Fruit fly (Drosophila melanogaster): ENCODE results near the gene CG43702.

Gene CG43702

DNA sequence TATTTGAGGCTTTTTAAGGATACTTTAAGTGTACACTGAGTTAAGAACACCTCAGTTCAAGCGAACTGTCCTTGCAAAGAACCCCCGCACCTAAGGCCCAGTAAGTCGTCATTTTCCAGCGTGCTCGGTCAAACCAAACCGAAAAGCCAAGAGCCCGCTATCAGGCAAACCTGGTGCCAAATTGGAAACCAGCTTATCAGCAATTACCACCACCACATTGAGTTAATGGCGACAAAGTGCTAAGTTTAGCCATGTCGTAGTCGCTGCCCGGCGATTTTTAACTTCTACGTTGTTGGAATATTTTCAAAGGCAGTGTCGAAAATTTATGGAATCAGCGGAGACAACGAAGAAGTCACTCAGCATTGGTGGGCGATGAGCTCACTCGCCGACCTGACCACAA is 15.7 kb upstream of the CG43702 start:
- TF ChIP-seq psq (optimal IDR thresholded peaks at IDR 0.05) (no peak), EcR (GFP tag; optimal IDR thresholded peaks at IDR 0.05) (no peak), pan (optimal IDR thresholded peaks at IDR 0.05) (no peak), Dll (optimal IDR thresholded peaks at IDR 0.05) (no peak), usp (GFP tag; optimal IDR thresholded peaks at IDR 0.05) (no peak), CG8478 (optimal IDR thresholded peaks at IDR 0.05) (no peak)

DNA sequence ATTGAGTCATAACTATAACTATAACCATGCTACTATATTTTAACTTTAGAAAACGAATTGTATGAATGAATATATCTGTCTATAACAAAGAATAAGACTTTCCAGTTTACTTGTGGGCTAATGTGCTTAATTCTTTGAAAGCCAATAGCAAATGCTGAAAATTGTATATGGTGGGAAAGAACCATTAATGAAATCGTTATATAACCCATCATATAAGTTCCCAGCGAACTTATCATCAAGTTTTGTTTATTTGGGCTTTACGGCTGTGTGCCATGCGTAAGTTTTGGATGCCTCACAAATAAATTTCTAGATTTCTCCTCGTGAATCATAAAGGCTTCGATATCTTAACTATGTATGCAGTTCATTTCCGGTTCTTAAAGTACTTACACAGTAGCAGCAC is 14.7 kb upstream of the CG43702 start:
- TF ChIP-seq usp (GFP tag; optimal IDR thresholded peaks at IDR 0.05) (no peak), EcR (GFP tag; optimal IDR thresholded peaks at IDR 0.05) (no peak), psq (optimal IDR thresholded peaks at IDR 0.05) (no peak), pan (optimal IDR thresholded peaks at IDR 0.05) (no peak), Dll (optimal IDR thresholded peaks at IDR 0.05) (no peak), CG8478 (optimal IDR thresholded peaks at IDR 0.05) (no peak)

DNA sequence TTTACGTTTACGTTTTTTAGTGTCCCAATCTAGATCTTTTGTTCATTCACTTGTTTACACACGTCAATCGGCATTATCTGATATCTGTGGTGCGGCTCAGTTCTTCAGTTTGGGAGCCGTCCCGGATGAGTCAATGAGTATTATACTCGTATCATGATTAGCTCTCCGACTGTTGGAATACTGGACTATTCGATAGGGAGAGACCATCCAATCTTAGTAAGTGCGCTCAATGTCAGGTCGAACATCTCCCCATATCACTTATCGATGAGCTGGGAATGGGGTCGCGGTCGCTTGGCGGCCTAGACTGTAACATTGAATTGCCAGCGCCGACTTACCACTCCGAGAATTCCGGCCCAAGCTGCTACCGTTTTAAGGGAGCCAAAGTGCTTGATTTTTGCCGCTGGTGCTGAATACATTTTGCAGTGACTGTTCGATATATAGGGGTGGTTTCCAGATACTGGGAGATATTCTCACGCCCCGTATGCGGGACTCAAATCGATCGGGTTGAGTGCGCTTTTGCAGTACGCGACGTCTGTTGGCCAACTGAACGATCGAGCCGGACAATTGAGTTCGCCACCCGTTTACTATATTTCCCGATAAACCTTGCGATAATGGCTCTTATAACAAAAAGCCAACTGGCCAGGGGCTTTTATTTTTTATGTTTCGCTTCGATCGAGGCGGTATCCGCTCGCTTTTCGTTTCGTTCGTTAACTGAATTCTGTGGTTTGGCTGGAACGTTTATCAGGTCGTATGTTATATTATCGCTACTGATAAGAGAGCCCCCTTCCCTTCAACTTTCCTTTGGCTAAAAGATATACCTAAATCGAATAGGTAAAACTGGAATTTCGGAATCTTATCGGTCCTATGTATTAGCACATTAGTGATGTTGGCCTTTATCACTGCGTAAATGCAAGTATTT is 13.5 kb upstream of the CG43702 start:
- no peak for TF ChIP-seq CG8478 (optimal IDR thresholded peaks at IDR 0.05)
- TF ChIP-seq usp (GFP tag; optimal IDR thresholded peaks at IDR 0.05): no peak
- no peak for TF ChIP-seq EcR (GFP tag; optimal IDR thresholded peaks at IDR 0.05)
- no peak for TF ChIP-seq Dll (optimal IDR thresholded peaks at IDR 0.05)
- TF ChIP-seq pan (optimal IDR thresholded peaks at IDR 0.05): no peak
- no peak for TF ChIP-seq psq (optimal IDR thresholded peaks at IDR 0.05)

DNA sequence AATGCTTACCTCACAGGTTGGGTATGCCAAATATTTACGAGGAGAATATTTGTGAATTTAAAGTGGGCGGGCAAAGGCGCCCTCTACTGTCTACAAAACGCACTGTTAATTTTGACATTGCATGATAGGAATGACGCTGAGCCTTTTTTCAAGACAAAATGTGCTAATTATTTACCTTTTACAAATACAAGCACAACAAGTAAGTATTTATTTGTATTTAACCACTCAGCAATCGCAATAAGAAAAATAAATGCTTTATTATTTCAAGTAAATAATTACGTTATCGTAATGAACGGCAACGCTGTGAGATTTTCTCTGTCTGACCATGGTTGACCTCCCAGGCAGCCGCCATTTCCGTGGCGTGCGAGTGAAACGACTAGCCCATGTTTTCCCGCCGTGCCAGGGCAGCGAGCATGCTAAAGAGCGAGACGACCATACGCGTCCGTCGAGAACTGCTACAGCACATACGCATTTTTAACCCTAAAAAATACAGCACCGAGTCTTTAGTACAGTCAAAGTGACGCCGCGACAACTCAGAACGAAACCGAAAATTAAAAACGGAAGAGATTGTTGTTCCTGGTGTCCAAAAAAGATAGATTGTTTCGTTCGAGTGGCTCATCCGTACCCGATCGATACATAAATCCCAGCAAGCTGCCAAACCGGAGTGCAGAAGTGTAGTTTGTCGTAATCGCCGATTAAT is 12.7 kb upstream of the CG43702 start, which contains the start of the genes CG12974 and pzg:
TSS of gene CG12974 (minus strand) at position 324 of the 700 bp plus-strand sequence.
TSS of gene pzg (plus strand) at position 461 of the 700 bp plus-strand sequence.
- TF ChIP-seq EcR (GFP tag; optimal IDR thresholded peaks at IDR 0.05): peak; percentile 46 to 71
- peak; percentile 83 for TF ChIP-seq CG8478 (optimal IDR thresholded peaks at IDR 0.05)
- TF ChIP-seq pan (optimal IDR thresholded peaks at IDR 0.05): no peak

DNA sequence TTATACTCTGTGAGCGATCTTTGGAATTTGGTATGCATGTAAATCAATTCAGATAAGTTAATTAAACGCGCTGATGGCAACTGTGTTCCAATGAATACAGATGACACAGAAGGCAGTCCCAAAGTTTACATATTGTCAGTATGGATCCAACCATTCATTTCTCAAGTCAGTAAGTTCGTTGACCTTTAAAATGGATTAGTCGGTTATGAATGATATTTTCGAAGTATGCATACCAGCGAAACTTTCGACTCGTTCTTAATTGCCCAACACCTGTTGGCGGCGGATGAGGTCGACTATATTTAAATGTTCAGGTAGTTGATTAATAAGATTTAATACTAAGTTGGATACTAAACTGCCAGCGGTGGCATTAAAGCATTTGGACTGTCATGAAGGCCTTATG is 8.1 kb upstream of the CG43702 start:
- TF ChIP-seq CG8478 (optimal IDR thresholded peaks at IDR 0.05): no peak
- TF ChIP-seq EcR (GFP tag; optimal IDR thresholded peaks at IDR 0.05): peak in 1 of 2 experiments; percentile 2
- no peak for TF ChIP-seq psq (optimal IDR thresholded peaks at IDR 0.05)
- TF ChIP-seq usp (GFP tag; optimal IDR thresholded peaks at IDR 0.05): no peak

DNA sequence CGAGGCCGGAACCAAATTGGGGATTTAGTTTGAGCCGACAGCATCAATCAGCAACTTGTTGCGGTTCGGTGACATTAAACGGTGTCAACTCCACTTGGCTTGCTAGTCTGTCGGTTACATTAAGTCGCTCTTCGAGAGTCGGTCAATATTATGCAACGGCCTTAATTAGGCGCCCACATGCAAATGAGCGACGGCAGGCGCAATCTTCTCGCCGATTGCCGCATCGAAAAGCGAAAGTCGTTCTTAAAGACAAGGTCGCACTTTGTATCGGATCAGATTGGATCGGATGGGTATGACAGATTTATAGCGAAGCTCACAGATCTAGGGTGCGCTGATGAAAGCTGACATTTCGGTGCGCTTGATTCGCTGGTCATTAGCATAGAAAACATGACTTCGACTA is 7.4 kb upstream of the CG43702 start:
- TF ChIP-seq EcR (GFP tag; optimal IDR thresholded peaks at IDR 0.05) (no peak), psq (optimal IDR thresholded peaks at IDR 0.05) (no peak), usp (GFP tag; optimal IDR thresholded peaks at IDR 0.05) (no peak), pan (optimal IDR thresholded peaks at IDR 0.05) (no peak), Dll (optimal IDR thresholded peaks at IDR 0.05) (no peak), CG8478 (optimal IDR thresholded peaks at IDR 0.05) (no peak)

DNA sequence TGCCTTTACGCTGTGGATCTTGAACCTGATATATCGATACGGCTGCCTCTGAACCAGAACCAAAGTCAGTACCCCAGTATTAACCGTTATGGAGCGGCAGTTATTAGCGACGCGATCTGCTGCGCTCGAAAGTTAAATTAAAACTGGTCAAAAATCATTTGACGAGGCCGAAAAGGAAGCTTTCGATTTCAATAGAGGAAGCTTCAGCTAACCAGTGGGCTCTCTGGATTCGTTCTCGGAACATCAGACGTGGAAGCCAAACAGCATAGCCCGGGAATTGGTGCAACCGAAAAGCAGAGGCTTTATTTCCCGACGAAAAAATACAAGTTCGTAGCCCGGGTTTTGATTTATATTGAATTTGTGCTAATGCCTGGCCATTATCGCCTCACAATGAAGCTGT is 5.8 kb upstream of the CG43702 start, which contains the start of gene Cpr78Ca:
TSS of gene Cpr78Ca (minus strand) at position 101 of the 400 bp plus-strand sequence.
- TF ChIP-seq CG8478 (optimal IDR thresholded peaks at IDR 0.05): no peak
- TF ChIP-seq usp (GFP tag; optimal IDR thresholded peaks at IDR 0.05): no peak
- no peak for TF ChIP-seq psq (optimal IDR thresholded peaks at IDR 0.05)
- no peak for TF ChIP-seq pan (optimal IDR thresholded peaks at IDR 0.05)
- TF ChIP-seq Dll (optimal IDR thresholded peaks at IDR 0.05): no peak
- no peak for TF ChIP-seq EcR (GFP tag; optimal IDR thresholded peaks at IDR 0.05)

DNA sequence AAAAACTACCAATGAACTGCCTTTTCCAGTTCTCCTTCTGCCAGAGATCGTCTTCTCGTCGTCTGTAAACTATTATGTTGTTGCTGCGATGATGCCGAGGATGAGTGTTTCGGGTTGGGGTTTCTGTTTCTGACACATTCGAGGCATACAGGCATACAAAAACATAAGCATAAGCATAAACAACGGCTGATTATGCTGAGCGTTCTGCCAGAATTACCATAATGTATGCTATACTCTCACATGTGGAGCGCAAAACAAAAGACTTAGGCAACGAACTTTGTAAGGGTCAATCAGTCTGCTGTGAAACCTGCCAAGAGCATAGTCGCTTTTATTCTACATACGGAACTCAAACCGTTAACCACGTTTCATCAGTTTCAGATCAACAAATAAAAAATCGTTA is 4.3 kb upstream of the CG43702 start, which contains the start of gene Cpr78Cb:
TSS of gene Cpr78Cb (plus strand) at position 291 of the 400 bp plus-strand sequence.
- no peak for TF ChIP-seq usp (GFP tag; optimal IDR thresholded peaks at IDR 0.05)
- TF ChIP-seq psq (optimal IDR thresholded peaks at IDR 0.05): no peak

DNA sequence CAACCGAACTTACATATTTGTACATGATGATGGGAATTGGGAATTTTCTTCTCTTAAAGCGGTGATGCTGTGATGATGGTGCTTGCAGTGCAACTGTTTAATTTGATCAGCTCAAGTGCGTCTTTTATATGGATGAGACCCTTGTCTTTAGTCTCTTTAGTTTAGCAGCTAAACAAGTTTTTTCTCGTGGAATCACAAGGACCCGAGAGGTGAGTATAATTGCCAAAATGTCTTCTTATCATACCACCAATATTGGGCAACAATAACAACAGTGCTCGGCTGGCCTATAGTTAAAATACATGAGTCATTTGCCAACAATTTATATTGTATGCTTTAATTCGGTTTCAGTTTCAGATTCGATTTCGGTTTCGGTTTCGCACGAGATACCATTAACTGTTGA is 772 bp upstream of the CG43702 start, which contains the start of gene Edg78E:
TSS of gene Edg78E (minus strand) at position 101 of the 400 bp plus-strand sequence.
- no peak for TF ChIP-seq usp (GFP tag; optimal IDR thresholded peaks at IDR 0.05)

DNA sequence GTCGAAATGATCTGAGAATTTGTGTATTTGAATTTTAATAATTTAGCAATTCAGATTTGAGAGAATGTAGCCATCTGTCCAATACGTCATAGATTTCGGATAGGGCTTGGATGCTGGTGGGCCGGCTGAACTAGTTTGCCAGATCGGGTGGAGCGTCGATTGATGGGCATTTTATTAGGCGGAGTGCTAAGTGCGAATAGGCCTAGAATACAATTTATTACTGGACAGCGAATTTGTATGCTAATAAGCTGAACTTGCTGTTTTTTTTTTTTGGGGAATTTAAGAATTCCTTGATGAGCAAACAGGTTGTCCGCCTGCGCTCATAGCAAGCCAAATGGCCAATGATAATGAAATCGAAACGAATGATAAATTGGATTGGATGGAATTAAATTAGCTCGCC is 728 bp downstream of the CG43702 start:
- no peak for TF ChIP-seq Dll (optimal IDR thresholded peaks at IDR 0.05)
- TF ChIP-seq EcR (GFP tag; optimal IDR thresholded peaks at IDR 0.05): no peak
- no peak for TF ChIP-seq usp (GFP tag; optimal IDR thresholded peaks at IDR 0.05)
- TF ChIP-seq pan (optimal IDR thresholded peaks at IDR 0.05): no peak
- TF ChIP-seq CG8478 (optimal IDR thresholded peaks at IDR 0.05): no peak

DNA sequence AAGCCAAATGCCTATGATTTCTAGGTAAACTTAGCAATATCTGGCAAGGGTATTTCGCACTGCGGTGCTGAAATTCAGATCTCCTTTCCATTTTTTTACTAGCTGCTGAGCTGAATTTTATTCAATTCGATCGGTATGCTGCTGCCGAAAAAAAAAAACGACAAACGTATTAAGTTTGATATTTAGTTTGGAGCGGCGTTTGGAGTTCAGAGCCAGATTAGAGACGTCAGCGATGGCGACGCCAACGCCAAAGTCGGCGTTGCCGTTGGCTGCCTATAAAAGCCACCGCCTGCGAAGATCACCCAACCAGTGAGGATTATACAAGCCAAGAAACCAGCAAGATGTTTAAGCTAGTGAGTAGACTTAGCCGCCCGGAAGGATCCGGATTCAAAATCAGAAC is 1.8 kb downstream of the CG43702 start, which contains the start of gene Cpr78Cc:
TSS of gene Cpr78Cc (plus strand) at position 301 of the 400 bp plus-strand sequence.
- TF ChIP-seq psq (optimal IDR thresholded peaks at IDR 0.05): no peak
- no peak for TF ChIP-seq pan (optimal IDR thresholded peaks at IDR 0.05)
- no peak for TF ChIP-seq CG8478 (optimal IDR thresholded peaks at IDR 0.05)
- TF ChIP-seq EcR (GFP tag; optimal IDR thresholded peaks at IDR 0.05): no peak
- TF ChIP-seq usp (GFP tag; optimal IDR thresholded peaks at IDR 0.05): no peak
- TF ChIP-seq Dll (optimal IDR thresholded peaks at IDR 0.05): no peak

DNA sequence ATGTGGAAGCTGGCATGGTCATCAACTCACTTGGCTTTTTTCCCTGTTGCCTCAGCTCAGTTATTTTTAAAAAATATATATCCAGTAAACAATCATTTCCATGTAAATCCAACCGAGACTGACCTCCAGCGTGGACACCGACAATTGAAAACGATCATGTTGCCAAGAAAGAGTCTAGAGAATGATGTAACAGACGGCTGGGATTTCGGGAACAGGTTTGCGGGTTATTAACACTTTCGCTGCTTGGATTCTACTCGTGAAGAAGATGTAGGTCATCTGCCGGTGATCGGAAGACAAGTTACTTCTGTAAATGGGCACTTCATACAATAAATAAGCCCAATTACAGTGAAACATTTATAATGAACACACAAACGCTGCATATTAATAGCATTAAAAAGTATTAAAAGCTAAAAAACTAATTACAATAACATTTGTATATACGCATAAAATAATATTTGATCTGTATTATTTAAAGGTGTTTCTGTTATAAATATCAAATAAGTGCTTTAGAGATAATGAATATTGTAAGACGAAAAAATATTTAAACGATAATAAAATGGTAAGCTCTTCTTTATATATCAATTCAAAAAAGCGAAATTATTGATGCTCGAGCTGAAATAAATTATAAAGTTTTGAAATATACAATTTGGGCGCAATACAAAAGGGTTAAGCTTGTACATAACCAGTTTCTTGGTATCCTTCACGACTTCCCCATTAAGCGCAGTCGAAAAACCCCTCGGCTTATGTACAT is 3.4 kb downstream of the CG43702 start:
- no peak for TF ChIP-seq CG8478 (optimal IDR thresholded peaks at IDR 0.05)
- no peak for TF ChIP-seq psq (optimal IDR thresholded peaks at IDR 0.05)
- TF ChIP-seq Dll (optimal IDR thresholded peaks at IDR 0.05): no peak
